Worm (Caenorhabditis elegans): Measurements from ENCODE around the gene mrpl-50.

DNA sequence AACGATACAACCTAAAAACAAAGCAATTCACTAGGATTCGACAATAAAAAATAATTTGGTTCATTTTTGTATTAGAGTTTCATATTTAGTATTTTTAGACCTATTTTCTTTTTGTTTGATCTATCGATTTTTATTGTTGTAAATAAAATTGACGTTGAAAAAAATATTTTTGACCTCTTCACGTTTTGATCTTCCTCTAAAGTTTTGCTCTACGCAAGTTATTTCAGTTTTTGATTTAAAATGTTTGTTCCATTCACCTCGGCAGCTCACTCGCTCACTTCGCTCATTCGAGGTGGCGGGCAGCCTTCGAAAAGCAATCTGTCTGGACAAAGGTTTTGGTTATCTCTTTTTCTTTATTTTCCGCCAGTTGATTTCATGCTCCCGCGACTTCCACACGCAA, 1.1 kb downstream of the mrpl-50 start, which contains the start of gene enol-1:
- TF ChIP-seq ref-2 (tag; optimal IDR thresholded peaks at IDR 0.05) (no peak), ceh-9 (tag; optimal IDR thresholded peaks at IDR 0.05) (no peak)

All from whole organism, late embryonic.